Worm (Caenorhabditis elegans) whole organism, L4 larva: ENCODE measurements around the gene B0416.7.

ENCODE experiments used
- F26F4.8 ChIP-seq: fragments of 200-800 bp; sonication (Bioruptor generic); conservative IDR thresholded peaks from 2 replicates; pipeline ENCODE4 v1.3.6; 2022; ENCODE audit warnings: missing genetic modification characterization, missing compliant biosample characterization
- F37D6.2 ChIP-seq: sonication (generic microtip); optimal IDR thresholded peaks from 2 replicates; lab custom pipeline; 2016; ENCODE audit warnings: mild to moderate bottlenecking, missing genetic modification characterization, missing compliant biosample characterization
- R02D3.7 ChIP-seq: fragments of 150-350 bp; sonication (generic microtip); optimal IDR thresholded peaks from 3 replicates; lab custom pipeline; 2014; ENCODE audit warnings: missing biosample characterization, missing genetic modification characterization
- T20F7.1 ChIP-seq: fragments of 200-800 bp; sonication (Bioruptor generic); optimal IDR thresholded peaks from 2 replicates; lab custom pipeline; 2018; ENCODE audit warnings: mild to moderate bottlenecking, missing genetic modification characterization, missing compliant biosample characterization
- Y75B8A.6 ChIP-seq: fragments of 200-800 bp; sonication (Bioruptor generic); IDR thresholded peaks from 2 replicates; pipeline ENCODE4 v1.3.6; 2022; ENCODE audit warnings: missing genetic modification reagents, missing genetic modification characterization, missing compliant biosample characterization
- aha-1 ChIP-seq: fragments of 150-350 bp; peaks from one replicate; lab custom pipeline; 2014; ENCODE audit warnings: missing biosample characterization, missing genetic modification characterization
- arid-1 ChIP-seq: fragments of 200-800 bp; sonication (Bioruptor generic); conservative IDR thresholded peaks from 2 replicates; pipeline ENCODE4 v1.3.6; 2022; ENCODE audit warnings: missing genetic modification reagents, missing genetic modification characterization, missing compliant biosample characterization
- ceh-28 ChIP-seq: fragments of 150-350 bp; optimal IDR thresholded peaks from 2 replicates; lab custom pipeline; 2014; ENCODE audit warnings: missing biosample characterization, missing genetic modification reagents, missing genetic modification characterization
- ceh-32 ChIP-seq: sonication (generic microtip); optimal IDR thresholded peaks from 2 replicates; lab custom pipeline; 2016; ENCODE audit warnings: mild to moderate bottlenecking, missing genetic modification characterization, missing compliant biosample characterization; ENCODE audit not compliant: poor library complexity
- ceh-62 ChIP-seq: sonication (generic microtip); optimal IDR thresholded peaks from 2 replicates; lab custom pipeline; 2017; ENCODE audit warnings: missing biosample characterization, missing genetic modification characterization
- dmd-6 ChIP-seq: fragments of 200-800 bp; sonication (Bioruptor generic); IDR thresholded peaks from 2 replicates; pipeline ENCODE4 v1.3.6; 2022; ENCODE audit warnings: missing genetic modification reagents, missing genetic modification characterization, missing compliant biosample characterization
- dpl-1 ChIP-seq: fragments of 150-350 bp; optimal IDR thresholded peaks from 2 replicates; lab custom pipeline; 2014; ENCODE audit warnings: missing biosample characterization, missing genetic modification reagents, missing genetic modification characterization
- dve-1 ChIP-seq: sonication (generic microtip); optimal IDR thresholded peaks from 2 replicates; lab custom pipeline; 2017; ENCODE audit warnings: antibody characterized with exemption, mild to moderate bottlenecking, missing genetic modification characterization, missing compliant biosample characterization; ENCODE audit not compliant: insufficient read depth
- egl-43 ChIP-seq: fragments of 200-800 bp; sonication (Bioruptor generic); IDR thresholded peaks from 2 replicates; pipeline ENCODE4 v1.3.6; 2022; ENCODE audit warnings: missing genetic modification reagents, missing genetic modification characterization, missing compliant biosample characterization
- hlh-11 ChIP-seq: fragments of 200-800 bp; sonication (Bioruptor generic); optimal IDR thresholded peaks from 2 replicates; lab custom pipeline; 2018; ENCODE audit warnings: mild to moderate bottlenecking, missing genetic modification characterization, missing compliant biosample characterization
- hlh-30 ChIP-seq: sonication (generic microtip); optimal IDR thresholded peaks from 2 replicates; lab custom pipeline; 2017; ENCODE audit warnings: antibody characterized with exemption, mild to moderate bottlenecking, missing genetic modification characterization, missing compliant biosample characterization; ENCODE audit not compliant: insufficient read depth
- lin-38 ChIP-seq: fragments of 200-800 bp; sonication (Bioruptor generic); IDR thresholded peaks from 2 replicates; pipeline ENCODE4 v1.3.6; 2022; ENCODE audit warnings: missing genetic modification reagents, missing genetic modification characterization, missing compliant biosample characterization
- lsy-2 ChIP-seq, 2 experiments: fragments of 150-350 bp in 1 of 2; sonication (generic microtip) in 1 of 2; optimal IDR thresholded peaks; 2 replicates each; lab custom pipeline; 2014 to 2017; ENCODE audit warnings: missing biosample characterization in 2 of 2, missing genetic modification characterization in 2 of 2
- madf-9 ChIP-seq: fragments of 200-800 bp; sonication (Bioruptor generic); conservative IDR thresholded peaks from 2 replicates; pipeline ENCODE4 v1.3.6; 2022; ENCODE audit warnings: missing genetic modification reagents, missing genetic modification characterization, missing compliant biosample characterization
- mdl-1 ChIP-seq, 2 experiments: fragments of 150-350 bp in 1 of 2; sonication (generic microtip) in 1 of 2; optimal IDR thresholded peaks; 2 replicates each; lab custom pipeline; 2014 to 2017; ENCODE audit warnings: missing biosample characterization in 2 of 2, missing genetic modification characterization in 2 of 2
- mes-2 ChIP-seq: sonication (generic microtip); optimal IDR thresholded peaks from 2 replicates; lab custom pipeline; 2016; ENCODE audit warnings: missing genotype, mild to moderate bottlenecking, missing genetic modification characterization, missing compliant biosample characterization; ENCODE audit not compliant: poor library complexity, severe bottlenecking
- mxl-3 ChIP-seq: fragments of 200-800 bp; sonication (Bioruptor generic); optimal IDR thresholded peaks from 2 replicates; lab custom pipeline; 2018; ENCODE audit warnings: mild to moderate bottlenecking, missing genetic modification characterization, missing compliant biosample characterization
- nhr-10 ChIP-seq: fragments of 150-350 bp; optimal IDR thresholded peaks from 2 replicates; lab custom pipeline; 2014; ENCODE audit warnings: missing biosample characterization, missing genetic modification characterization
- nhr-111 ChIP-seq: fragments of 200-800 bp; sonication (Bioruptor generic); optimal IDR thresholded peaks from 2 replicates; lab custom pipeline; 2018; ENCODE audit warnings: mild to moderate bottlenecking, missing genetic modification characterization, missing compliant biosample characterization
- nhr-237 ChIP-seq: sonication (generic microtip); optimal IDR thresholded peaks from 2 replicates; lab custom pipeline; 2017; ENCODE audit warnings: missing biosample characterization, missing genetic modification characterization
- nhr-25 ChIP-seq: sonication (generic microtip); optimal IDR thresholded peaks from 2 replicates; lab custom pipeline; 2017; ENCODE audit warnings: missing genetic modification characterization, mild to moderate bottlenecking, missing compliant biosample characterization, antibody characterized with exemption, moderate library complexity, borderline replicate concordance; ENCODE audit not compliant: insufficient read depth
- nhr-28 ChIP-seq: fragments of 150-350 bp; optimal IDR thresholded peaks from 2 replicates; lab custom pipeline; 2014; ENCODE audit warnings: missing biosample characterization, missing genetic modification characterization
- nhr-6 ChIP-seq: fragments of 150-350 bp; optimal IDR thresholded peaks from 2 replicates; lab custom pipeline; 2014; ENCODE audit warnings: missing biosample characterization, missing genetic modification characterization
- php-3 ChIP-seq: fragments of 200-800 bp; sonication (Bioruptor generic); IDR thresholded peaks from 2 replicates; pipeline ENCODE4 v1.3.6; 2022; ENCODE audit warnings: missing genetic modification reagents, missing genetic modification characterization, missing compliant biosample characterization
- pqm-1 ChIP-seq: sonication (generic microtip); optimal IDR thresholded peaks from 2 replicates; lab custom pipeline; 2017; ENCODE audit warnings: missing biosample characterization, missing genetic modification characterization
- saeg-2 ChIP-seq: fragments of 200-800 bp; sonication (Bioruptor generic); IDR thresholded peaks from 2 replicates; pipeline ENCODE4 v1.3.6; 2022; ENCODE audit warnings: missing genetic modification reagents, missing genetic modification characterization, missing compliant biosample characterization
- tag-97 ChIP-seq: fragments of 200-800 bp; sonication (Bioruptor generic); IDR thresholded peaks from 2 replicates; pipeline ENCODE4 v1.3.6; 2022; ENCODE audit warnings: missing genetic modification characterization, missing compliant biosample characterization
- tra-1 ChIP-seq: fragments of 200-800 bp; sonication (Bioruptor generic); IDR thresholded peaks from 2 replicates; pipeline ENCODE4 v1.3.6; 2022; ENCODE audit warnings: missing genetic modification reagents, missing genetic modification characterization, missing compliant biosample characterization
- zfp-2 ChIP-seq: sonication (generic microtip); optimal IDR thresholded peaks from 2 replicates; lab custom pipeline; 2016; ENCODE audit warnings: mild to moderate bottlenecking, missing genetic modification characterization, missing compliant biosample characterization

Gene B0416.7

ce11 chrX:9296591-9296990 is 1.1 kb downstream of the B0416.7 start, which contains the start of gene gly-13:
gly-13 (minus strand) TSS chrX:9296622.
- TF ChIP-seq ceh-32 (tag; lab: Kevin White, UChicago) (no peak), egl-43 (GFP tag; lab: Robert Waterston, UW) (no peak), lsy-2 (tag; optimal IDR thresholded peaks at IDR 0.05; lab: Kevin White, UChicago) (peak in 1 of 2 experiments; percentile 30), hlh-11 (tag; lab: Kevin White, UChicago) (peak; percentile 18), mes-2 (tag; lab: Kevin White, UChicago) (peak; percentile 84), aha-1 (tag; lab: Kevin White, UChicago) (peak; percentile 77), dve-1 (tag; lab: Kevin White, UChicago) (peak; percentile 9), hlh-30 (tag; lab: Kevin White, UChicago) (peak; percentile 5), dpl-1 (GFP tag; lab: Kevin White, UChicago) (peak; percentile 6), php-3 (GFP tag; lab: Robert Waterston, UW) (0 out of 2 replicates have a peak, but pooled peaks have one; percentile 6)

- TF ChIP-seq dve-1 (tag; lab: Kevin White, UChicago) (peak; percentile 38), ceh-62 (tag; lab: Kevin White, UChicago) (no peak), F37D6.2 (tag; lab: Kevin White, UChicago) (no peak), hlh-11 (tag; lab: Kevin White, UChicago) (peak; percentile 31), dmd-6 (GFP tag; lab: Robert Waterston, UW) (peak; percentile 60), nhr-28 (tag; lab: Kevin White, UChicago) (peak; percentile 40), hlh-30 (tag; lab: Kevin White, UChicago) (peak; percentile 27), T20F7.1 (GFP tag; lab: Kevin White, UChicago) (no peak), nhr-6 (tag; lab: Kevin White, UChicago) (no peak), mxl-3 (GFP tag; lab: Kevin White, UChicago) (peak; percentile 37), pqm-1 (tag; lab: Kevin White, UChicago) (peak; percentile 36), mdl-1 (tag; optimal IDR thresholded peaks at IDR 0.05; lab: Kevin White, UChicago) (no peak)
- TF ChIP-seq, all 104 proteins: peak for 7
These were observed 2.3 kb downstream of the B0416.7 start for ce11 chrX:9295471-9295870.

- no peak for TF ChIP-seq dve-1 (tag; lab: Kevin White, UChicago)
- TF ChIP-seq zfp-2 (tag; lab: Kevin White, UChicago), result no peak
- no peak for TF ChIP-seq mes-2 (tag; lab: Kevin White, UChicago)
- TF ChIP-seq arid-1 (GFP tag; lab: Robert Waterston, UW), result no peak
- TF ChIP-seq F37D6.2 (tag; lab: Kevin White, UChicago), result no peak
- TF ChIP-seq php-3 (GFP tag; lab: Robert Waterston, UW), result no peak
- TF ChIP-seq nhr-10 (tag; lab: Kevin White, UChicago), result no peak
- no peak for TF ChIP-seq mxl-3 (GFP tag; lab: Kevin White, UChicago)
These were observed 6.4 kb downstream of the B0416.7 start, which contains the start of gene B0416.3 for ce11 chrX:9291345-9291744. B0416.3 (plus strand) TSS chrX:9291645.

- no peak for TF ChIP-seq madf-9 (GFP tag; lab: Robert Waterston, UW)
- TF ChIP-seq ceh-28 (tag; lab: Kevin White, UChicago), result no peak
- TF ChIP-seq saeg-2 (GFP tag; lab: Robert Waterston, UW), result no peak
- TF ChIP-seq R02D3.7 (tag; lab: Kevin White, UChicago), result no peak
- TF ChIP-seq tra-1, result no peak
- TF ChIP-seq php-3 (GFP tag; lab: Robert Waterston, UW), result no peak
- no peak for TF ChIP-seq tag-97 (GFP tag; lab: Robert Waterston, UW)
- TF ChIP-seq nhr-237 (tag; lab: Kevin White, UChicago), result no peak
- TF ChIP-seq F26F4.8 (GFP tag; lab: Robert Waterston, UW), result no peak
- TF ChIP-seq lin-38 (GFP tag; lab: Robert Waterston, UW), result no peak
- TF ChIP-seq nhr-111 (GFP tag; lab: Kevin White, UChicago), result no peak
- no peak for TF ChIP-seq Y75B8A.6 (GFP tag; lab: Robert Waterston, UW)
- TF ChIP-seq nhr-25 (tag; lab: Kevin White, UChicago), result no peak
These were observed 14.7 kb downstream of the B0416.7 start, which contains the start of gene B0416.11 for ce11 chrX:9283026-9283425. B0416.11 (minus strand) TSS chrX:9283126.
